Worm (Caenorhabditis elegans) whole organism, midembryonic: ENCODE measurements around the gene R02F2.9.

Experiments used
- flt-1 ChIP-seq: fragments of 200-800 bp; sonication (Bioruptor generic); IDR thresholded peaks from 2 replicates; pipeline ENCODE4 v1.3.6; 2022; ENCODE audit warnings: missing genetic modification characterization, missing compliant biosample characterization
- klf-2 ChIP-seq: fragments of 200-800 bp; sonication (Bioruptor generic); conservative IDR thresholded peaks from 2 replicates; pipeline ENCODE4 v1.3.6; 2022; ENCODE audit warnings: missing genetic modification reagents, missing genetic modification characterization, missing compliant biosample characterization
- ztf-23 ChIP-seq: fragments of 200-800 bp; sonication (Bioruptor generic); IDR thresholded peaks from 2 replicates; pipeline ENCODE4 v1.3.6; 2022; ENCODE audit warnings: missing genetic modification reagents, missing genetic modification characterization, missing compliant biosample characterization

DNA sequence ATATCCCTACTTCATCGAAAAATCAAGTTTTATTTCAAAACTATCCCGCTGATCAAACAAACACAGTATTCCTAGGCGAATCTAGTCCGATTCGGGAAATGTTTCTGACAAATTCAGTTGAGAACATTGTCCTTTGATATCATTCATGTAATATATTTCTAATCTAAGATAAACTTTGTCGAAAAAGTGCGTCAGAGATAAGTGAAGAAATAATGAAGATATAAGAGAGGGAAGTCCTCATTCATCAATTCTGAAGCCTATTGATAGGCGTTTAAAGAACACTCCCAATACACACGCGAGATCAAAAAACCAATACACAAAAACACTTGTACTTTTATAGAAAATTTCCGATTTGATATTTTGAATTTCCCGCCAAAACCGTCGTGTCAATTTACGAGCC, 34.1 kb upstream of the R02F2.9 start:
- TF ChIP-seq flt-1 (GFP tag; lab: Robert Waterston, UW) (no peak), ztf-23 (no peak), klf-2 (no peak)
